Worm (Caenorhabditis elegans): Measurements from ENCODE around the gene T16A1.10.
"Not testable (repeated sequence)": the region's sequence is repeated elsewhere in the genome, so short reads cannot be mapped to it uniquely, and the experiment has no call there.

Gene T16A1.10

DNA sequence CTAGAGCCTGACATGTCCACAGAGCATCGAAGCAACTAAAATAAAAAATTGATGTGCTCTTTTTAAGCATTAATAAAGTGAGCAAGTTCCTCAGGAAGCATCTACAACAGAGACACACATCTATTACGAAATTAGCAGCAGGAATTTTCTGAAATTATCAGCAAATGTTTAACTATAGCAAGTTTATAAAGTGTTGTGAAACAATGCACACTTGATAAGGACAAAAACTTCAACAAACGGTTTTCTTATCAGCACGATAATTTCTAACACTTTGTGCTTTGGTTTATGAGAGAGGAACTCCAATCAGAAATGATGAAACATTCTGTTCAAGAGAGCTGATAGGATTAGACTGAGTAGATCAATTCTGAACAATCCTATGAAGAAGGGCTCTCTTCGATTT, 1.3 kb downstream of the T16A1.10 start, which contains the start of gene trpl-5:
Gene trpl-5 (minus strand): TSS at position 32 of the 400 bp plus-strand sequence.
- TF ChIP-seq unc-62 (GFP tag; optimal IDR thresholded peaks at IDR 0.05) = no peak

DNA sequence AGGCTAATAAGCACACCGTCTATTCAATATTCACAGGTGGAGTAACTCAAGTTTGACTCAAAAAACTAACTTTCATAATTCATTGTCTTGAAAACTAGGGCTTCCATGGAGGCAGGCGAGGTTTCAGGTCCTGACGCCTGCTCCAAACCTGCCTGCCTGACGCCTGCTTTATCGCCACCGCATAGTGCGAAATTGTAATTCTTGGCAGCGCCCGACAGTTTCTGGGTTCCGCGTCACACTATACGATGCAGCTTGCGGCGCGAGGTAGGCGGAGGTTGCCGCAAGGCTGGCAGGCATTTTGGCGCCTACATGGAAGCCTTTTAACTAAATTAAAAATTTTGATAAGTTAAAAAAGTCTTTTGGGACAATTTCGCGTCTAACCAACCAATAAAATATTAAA, 4.7 kb downstream of the T16A1.10 start:
- no peak for TF ChIP-seq unc-62 (GFP tag; optimal IDR thresholded peaks at IDR 0.05)

ce11 chrII:2083726-2084179, 8.1 kb downstream of the T16A1.10 start, which contains the start of the genes T16A1.5 and fbxc-49:
T16A1.5 (minus strand) TSS chrII:2083826.
fbxc-49 (plus strand) TSS chrII:2084129.
- no peak for TF ChIP-seq unc-62 (GFP tag; optimal IDR thresholded peaks at IDR 0.05)

DNA sequence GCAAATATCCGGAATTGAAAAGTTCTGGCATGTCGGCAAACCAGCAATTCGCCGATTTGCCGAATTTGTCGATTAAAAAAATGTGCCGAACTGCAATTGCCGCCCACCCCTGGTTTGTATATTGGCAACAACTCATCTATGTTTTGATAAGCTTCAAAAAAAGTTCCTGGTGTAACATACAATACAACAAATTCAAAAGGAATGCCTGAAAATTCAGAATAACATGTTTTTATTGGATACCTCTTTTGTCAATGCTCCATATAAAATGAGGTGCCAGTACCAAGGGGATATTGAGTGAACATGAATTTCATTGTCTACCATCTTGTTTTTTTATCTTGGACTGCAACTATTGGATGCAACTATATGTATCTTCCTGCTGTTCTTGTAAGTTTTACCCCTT, 10.6 kb downstream of the T16A1.10 start, which contains the start of gene T16A1.4:
Gene T16A1.4 (plus strand): TSS at position 301 of the 400 bp plus-strand sequence.
- no peak for TF ChIP-seq unc-62 (GFP tag; optimal IDR thresholded peaks at IDR 0.05)

- no peak for TF ChIP-seq unc-62 (GFP tag; optimal IDR thresholded peaks at IDR 0.05)
Measured at ce11 chrII:2080425-2080824, 11.5 kb downstream of the T16A1.10 start, which contains the start of gene F07E5.9. F07E5.9 (minus strand) TSS chrII:2080525.

DNA sequence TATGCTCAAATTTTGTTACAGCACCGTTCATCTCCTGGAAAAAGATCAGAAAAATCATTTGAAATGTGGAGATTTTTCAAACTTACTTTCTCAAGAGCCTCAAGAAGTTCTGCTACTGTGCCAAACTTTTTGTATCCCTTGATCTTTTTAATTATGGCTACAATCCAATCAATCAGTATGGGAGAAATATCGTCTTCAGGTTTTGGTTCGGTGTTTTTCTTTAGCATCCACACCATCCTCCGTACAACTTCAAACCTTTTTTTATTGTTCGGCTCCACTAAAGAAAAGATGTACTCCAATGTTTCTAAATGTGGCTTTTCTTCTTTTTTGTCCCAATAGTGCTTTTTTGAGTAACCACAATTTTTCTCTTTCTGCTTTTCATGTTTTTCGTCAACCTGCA, 15.4 kb downstream of the T16A1.10 start:
- no peak for TF ChIP-seq unc-62 (GFP tag; optimal IDR thresholded peaks at IDR 0.05)

DNA sequence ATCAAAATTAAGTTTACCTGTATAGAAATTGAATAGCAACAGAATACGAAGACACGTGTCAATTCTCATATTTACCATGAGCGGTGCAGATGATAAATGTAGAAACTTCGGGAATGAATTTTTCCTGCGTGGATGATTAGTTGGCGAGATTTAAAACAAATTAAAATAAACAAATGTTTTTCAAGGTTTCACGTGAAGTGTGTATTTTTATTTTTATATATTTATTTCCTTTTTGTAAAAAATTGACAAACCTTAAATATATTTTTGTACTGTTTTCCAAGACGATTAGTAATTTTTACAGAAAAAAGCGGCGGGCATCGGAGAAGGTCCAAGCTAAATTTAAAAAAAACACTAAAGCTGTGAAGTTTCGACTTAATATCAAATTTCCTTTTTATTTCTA, 16.4 kb downstream of the T16A1.10 start, which contains the start of gene F07E5.8:
Gene F07E5.8 (minus strand): TSS at position 101 of the 400 bp plus-strand sequence.
- no peak for TF ChIP-seq unc-62 (GFP tag; optimal IDR thresholded peaks at IDR 0.05)

ce11 chrII:2071429-2071828, 20.5 kb downstream of the T16A1.10 start, which contains the start of gene F07E5.7:
F07E5.7 (minus strand) TSS chrII:2071529.
- TF ChIP-seq unc-62 (GFP tag; optimal IDR thresholded peaks at IDR 0.05) = no peak

ce11 chrII:2067451-2068021, 24.4 kb downstream of the T16A1.10 start, which contains the start of gene F07E5.12:
F07E5.12 (plus strand) TSS chrII:2067971.
- not testable (repeated sequence) for TF ChIP-seq unc-62 (GFP tag; optimal IDR thresholded peaks at IDR 0.05)

- TF ChIP-seq unc-62 (GFP tag; optimal IDR thresholded peaks at IDR 0.05) = no peak
Measured at ce11 chrII:2064497-2064896, 27.4 kb downstream of the T16A1.10 start, which contains the start of gene fbxb-6. fbxb-6 (plus strand) TSS chrII:2064797.

ce11 chrII:2063989-2064388, 27.9 kb downstream of the T16A1.10 start, which contains the start of gene F07E5.13:
F07E5.13 (minus strand) TSS chrII:2064089.
- TF ChIP-seq unc-62 (GFP tag; optimal IDR thresholded peaks at IDR 0.05) = no peak

- no peak for TF ChIP-seq unc-62 (GFP tag; optimal IDR thresholded peaks at IDR 0.05)
Measured at ce11 chrII:2058985-2059384, 32.9 kb downstream of the T16A1.10 start, which contains the start of gene F07E5.5. F07E5.5 (minus strand) TSS chrII:2059070.

DNA sequence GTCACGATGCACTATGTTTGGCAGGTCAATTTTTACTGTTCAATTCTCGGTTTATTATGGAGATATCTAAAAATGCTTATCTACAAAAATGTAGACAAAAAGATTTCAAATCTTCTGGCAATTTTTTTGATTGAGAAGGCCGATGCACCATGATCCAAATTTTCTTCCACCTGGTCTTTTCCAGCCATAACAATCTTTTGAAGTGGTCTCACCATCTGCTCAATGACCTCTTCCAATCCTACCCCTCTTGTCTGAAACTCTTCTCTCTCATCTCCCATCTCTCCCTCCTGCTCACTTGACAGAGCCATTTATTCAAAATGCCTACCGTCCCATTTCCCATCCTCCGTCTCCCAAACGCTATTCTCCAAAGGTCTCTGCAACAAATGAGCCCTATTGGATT, 40.5 kb downstream of the T16A1.10 start, which contains the start of gene fbxb-35:
Gene fbxb-35 (plus strand): TSS at position 301 of the 400 bp plus-strand sequence.
- TF ChIP-seq unc-62 (GFP tag; optimal IDR thresholded peaks at IDR 0.05) = no peak

DNA sequence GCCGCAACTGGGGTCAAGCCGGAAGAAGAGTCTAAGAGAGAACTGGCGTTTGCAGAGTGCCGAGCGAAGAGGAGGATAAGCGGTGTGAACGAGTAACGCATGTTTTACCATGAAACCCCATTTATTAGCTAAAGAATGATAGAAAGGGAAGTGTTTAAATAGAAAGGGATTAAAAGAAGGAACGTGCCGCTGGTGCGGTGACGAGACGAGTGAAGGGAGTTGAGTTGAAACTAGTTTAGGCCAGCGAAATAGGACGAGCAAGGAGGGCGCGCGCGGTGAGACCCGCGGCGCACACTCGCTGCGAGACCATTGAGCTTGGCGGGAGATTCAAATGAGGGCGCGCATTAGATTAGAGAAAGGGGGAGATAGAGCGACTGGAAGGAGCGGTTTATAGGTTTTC, 45.3 kb downstream of the T16A1.10 start, which contains the start of gene math-1:
Gene math-1 (minus strand): TSS at position 101 of the 400 bp plus-strand sequence.
- not testable (repeated sequence) for TF ChIP-seq unc-62 (GFP tag; optimal IDR thresholded peaks at IDR 0.05)

DNA sequence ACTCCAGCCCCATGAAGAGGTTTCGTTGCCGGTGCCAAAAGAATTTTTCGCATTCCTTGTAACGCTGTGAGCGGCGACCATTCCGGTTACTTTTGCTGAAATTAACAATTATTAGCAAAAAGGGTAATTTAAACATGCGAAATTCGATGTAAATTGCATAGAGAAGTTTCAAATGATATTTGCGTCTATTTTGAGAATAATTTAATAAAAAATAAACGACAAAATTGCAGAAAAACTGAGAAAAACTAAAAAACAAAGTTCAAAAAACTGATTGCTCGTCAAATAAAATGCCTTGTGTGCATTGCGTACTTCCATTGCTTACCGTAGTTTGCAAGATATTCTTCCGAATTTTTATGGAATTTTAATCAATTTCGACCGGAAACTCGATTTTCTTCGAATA, 46.4 kb downstream of the T16A1.10 start, which contains the start of gene bath-24:
Gene bath-24 (minus strand): TSS at position 101 of the 400 bp plus-strand sequence.
- no peak for TF ChIP-seq unc-62 (GFP tag; optimal IDR thresholded peaks at IDR 0.05)

DNA sequence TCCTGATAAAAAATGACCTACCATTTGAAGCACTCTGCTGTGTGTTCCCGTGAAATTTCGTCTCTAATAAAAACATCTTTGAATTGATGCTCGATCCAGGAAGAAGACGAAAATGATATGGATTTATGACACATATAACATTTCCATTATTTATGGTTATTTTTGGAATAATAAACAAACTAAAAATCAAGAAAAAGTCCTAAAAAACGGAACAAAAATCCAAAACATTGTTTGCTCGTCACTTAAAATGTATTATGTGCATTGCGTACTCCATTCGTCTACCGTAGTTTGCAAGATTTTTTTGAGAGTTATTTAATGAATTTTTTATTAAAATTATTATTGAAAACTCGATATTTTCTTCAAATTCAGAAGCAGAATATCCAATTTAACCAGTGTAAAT, 49.4 kb downstream of the T16A1.10 start, which contains the start of gene bath-20:
Gene bath-20 (minus strand): TSS at position 101 of the 400 bp plus-strand sequence.
- TF ChIP-seq unc-62 (GFP tag; optimal IDR thresholded peaks at IDR 0.05) = no peak
